Worm (Caenorhabditis elegans): ENCODE results near the gene glb-13.

DNA sequence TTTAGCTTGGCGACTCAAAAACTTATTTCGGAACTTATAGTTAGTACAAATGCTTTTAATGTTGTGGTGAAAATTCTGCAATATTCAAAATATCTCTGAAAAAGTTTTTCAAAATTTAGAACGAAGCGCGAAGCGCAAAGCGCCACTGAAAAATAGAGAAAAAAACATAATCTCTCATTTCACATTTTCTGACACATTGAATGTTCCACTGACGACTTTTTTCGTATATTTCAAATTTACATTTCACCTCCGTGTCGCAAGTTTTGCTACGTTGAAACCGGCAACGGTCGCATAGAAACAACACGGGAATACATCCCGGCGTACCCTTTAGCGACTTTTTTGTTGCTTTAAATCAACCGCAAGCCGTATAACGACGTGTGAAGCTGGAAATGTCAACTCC is 29.9 kb downstream of the glb-13 start, which contains the start of gene F42F12.14:
- TF ChIP-seq C38D4.7 (GFP tag; optimal IDR thresholded peaks at IDR 0.05) = no peak
- TF ChIP-seq hlh-30 (tag; optimal IDR thresholded peaks at IDR 0.05; ENCODE audit: insufficient read depth) = no peak
- TF ChIP-seq fkh-10 (GFP tag; optimal IDR thresholded peaks at IDR 0.05) = no peak
- no peak for TF ChIP-seq ceh-14 (tag; optimal IDR thresholded peaks at IDR 0.05)
- no peak for TF ChIP-seq dve-1 (tag; optimal IDR thresholded peaks at IDR 0.05)
- no peak for TF ChIP-seq ahr-1 (tag; optimal IDR thresholded peaks at IDR 0.05)
- no peak for TF ChIP-seq Y22D7AL.16 (tag; optimal IDR thresholded peaks at IDR 0.05)
- TF ChIP-seq ceh-45 (GFP tag; IDR thresholded peaks at IDR 0.05) = no peak
- no peak for TF ChIP-seq K02D7.2 (tag; optimal IDR thresholded peaks at IDR 0.05)
- no peak for TF ChIP-seq tbx-2 (tag; optimal IDR thresholded peaks at IDR 0.05)
- no peak for TF ChIP-seq syd-9 (tag; optimal IDR thresholded peaks at IDR 0.05)
- TF ChIP-seq ceh-9 (tag; optimal IDR thresholded peaks at IDR 0.05) = no peak
